Fruit fly (Drosophila melanogaster) whole organism, pupa: ENCODE measurements around the gene ECSIT.

Experiments used
- CG10348 ChIP-seq: fragments of 200-800 bp; sonication (Bioruptor generic); IDR thresholded peaks from 2 replicates; pipeline ENCODE4 v1.3.6; 2022; ENCODE audit warnings: missing biosample characterization, missing genetic modification characterization
- CG12605 ChIP-seq: fragments of 200-800 bp; sonication (Bioruptor generic); IDR thresholded peaks from 2 replicates; pipeline ENCODE4 v1.3.6; 2022; ENCODE audit warnings: missing biosample characterization, missing genetic modification characterization
- CG13204 ChIP-seq: fragments of 200-800 bp; sonication (Bioruptor generic); optimal IDR thresholded peaks from 2 replicates; lab custom pipeline; 2018; ENCODE audit warnings: missing biosample characterization, mild to moderate bottlenecking, missing genetic modification characterization, moderate library complexity
- CG14655 ChIP-seq: fragments of 200-800 bp; sonication (Bioruptor generic); optimal IDR thresholded peaks from 3 replicates; lab custom pipeline; 2017; ENCODE audit warnings: mild to moderate bottlenecking, missing biosample characterization, missing genetic modification reagents, missing genetic modification characterization
- CG15710 ChIP-seq: fragments of 200-800 bp; sonication (Bioruptor generic); optimal IDR thresholded peaks from 2 replicates; lab custom pipeline; 2018; ENCODE audit warnings: missing biosample characterization, mild to moderate bottlenecking, missing genetic modification characterization, moderate library complexity
- CG17806 ChIP-seq: fragments of 200-800 bp; sonication (Bioruptor generic); optimal IDR thresholded peaks from 2 replicates; lab custom pipeline; 2018; ENCODE audit warnings: missing biosample characterization, mild to moderate bottlenecking, missing genetic modification characterization, moderate library complexity
- CG32121 ChIP-seq: fragments of 200-800 bp; sonication (Bioruptor generic); IDR thresholded peaks from 2 replicates; pipeline ENCODE4 v1.3.6; 2022; ENCODE audit warnings: missing biosample characterization, missing genetic modification characterization
- CG34367 ChIP-seq: fragments of 200-800 bp; sonication (Bioruptor generic); optimal IDR thresholded peaks from 2 replicates; lab custom pipeline; 2018; ENCODE audit warnings: missing biosample characterization, mild to moderate bottlenecking, missing genetic modification characterization
- CG4496 ChIP-seq: fragments of 200-800 bp; sonication (Bioruptor generic); IDR thresholded peaks from 3 replicates; pipeline ENCODE4 v1.3.6; 2022; ENCODE audit warnings: missing biosample characterization, missing genetic modification characterization
- CG8159 ChIP-seq: fragments of 200-800 bp; sonication (Bioruptor generic); optimal IDR thresholded peaks from 3 replicates; lab custom pipeline; 2018; ENCODE audit warnings: missing biosample characterization, mild to moderate bottlenecking, missing genetic modification characterization, moderate library complexity
- CG8301 ChIP-seq: fragments of 200-800 bp; sonication (Bioruptor generic); optimal IDR thresholded peaks from 2 replicates; lab custom pipeline; 2018; ENCODE audit warnings: missing biosample characterization, mild to moderate bottlenecking, missing genetic modification characterization
- CG9948 ChIP-seq: fragments of 200-800 bp; sonication (Bioruptor generic); optimal IDR thresholded peaks from 2 replicates; lab custom pipeline; 2018; ENCODE audit warnings: missing biosample characterization, mild to moderate bottlenecking, missing genetic modification characterization, moderate library complexity
- D1 ChIP-seq: fragments of 200-800 bp; sonication (Bioruptor generic); optimal IDR thresholded peaks from 2 replicates; lab custom pipeline; 2018; ENCODE audit warnings: missing biosample characterization, mild to moderate bottlenecking, missing genetic modification characterization, moderate library complexity
- EcR ChIP-seq: fragments of 200-800 bp; sonication (Bioruptor generic); optimal IDR thresholded peaks from 3 replicates; lab custom pipeline; 2019; ENCODE audit warnings: missing biosample characterization, missing genetic modification characterization, mild to moderate bottlenecking, moderate library complexity, missing genetic modification reagents
- Ets98B ChIP-seq: fragments of 200-800 bp; sonication (Bioruptor generic); IDR thresholded peaks from 2 replicates; pipeline ENCODE4 v1.3.6; 2022; ENCODE audit warnings: missing biosample characterization, missing genetic modification characterization
- Pif1A ChIP-seq: fragments of 200-800 bp; sonication (Bioruptor generic); optimal IDR thresholded peaks from 3 replicates; lab custom pipeline; 2016; ENCODE audit warnings: missing biosample characterization, missing genetic modification characterization
- Pif1B ChIP-seq: fragments of 200-800 bp; sonication (Bioruptor generic); optimal IDR thresholded peaks from 3 replicates; lab custom pipeline; 2016; ENCODE audit warnings: missing biosample characterization, missing genetic modification characterization
- Snoo ChIP-seq: fragments of 200-800 bp; sonication (Bioruptor generic); optimal IDR thresholded peaks from 3 replicates; lab custom pipeline; 2017; ENCODE audit warnings: missing biosample characterization, mild to moderate bottlenecking, missing genetic modification characterization, inconsistent platforms
- fd96Ca ChIP-seq: fragments of 200-800 bp; sonication (Bioruptor generic); IDR thresholded peaks from 3 replicates; pipeline ENCODE4 v1.3.6; 2022; ENCODE audit warnings: missing biosample characterization, missing genetic modification characterization
- gl ChIP-seq: fragments of 200-800 bp; sonication (Bioruptor generic); optimal IDR thresholded peaks from 2 replicates; lab custom pipeline; 2018; ENCODE audit warnings: missing biosample characterization, mild to moderate bottlenecking, missing genetic modification characterization
- rn ChIP-seq: fragments of 200-800 bp; sonication (Bioruptor generic); IDR thresholded peaks from 2 replicates; pipeline ENCODE4 v1.3.6; 2022; ENCODE audit warnings: missing biosample characterization, missing genetic modification characterization

ECSIT gene

dm6 chr3R:5840870-5841269 lies 15.5 kb upstream of the ECSIT start, which contains the start of gene CG1213:
CG1213 (plus strand) TSS chr3R:5841170.
- TF ChIP-seq CG32121 (GFP tag; lab: Robert Waterston, UW): no peak

- TF ChIP-seq CG8301 (tag; lab: Kevin White, UChicago) (no peak), CG14655 (GFP tag; lab: Kevin White, UChicago) (no peak), CG15710 (tag; lab: Kevin White, UChicago) (no peak), fd96Ca (GFP tag; lab: Robert Waterston, UW) (no peak), EcR (GFP tag; lab: Kevin White, UChicago) (no peak), CG17806 (tag; lab: Kevin White, UChicago) (no peak), D1 (tag; lab: Kevin White, UChicago) (no peak), gl (tag; lab: Kevin White, UChicago) (no peak), CG34367 (tag; lab: Kevin White, UChicago) (no peak), CG8159 (tag; lab: Kevin White, UChicago) (no peak), CG10348 (GFP tag; lab: Robert Waterston, UW) (no peak), Pif1A (GFP tag; lab: Kevin White, UChicago) (no peak), CG9948 (tag; lab: Kevin White, UChicago) (no peak), rn (GFP tag; lab: Robert Waterston, UW) (no peak), CG4496 (GFP tag; lab: Robert Waterston, UW) (no peak), CG32121 (GFP tag; lab: Robert Waterston, UW) (no peak), Ets98B (no peak), Snoo (no peak), Pif1B (no peak), CG12605 (GFP tag; lab: Robert Waterston, UW) (no peak)
Measured at dm6 chr3R:5841290-5841689, 15.1 kb upstream of the ECSIT start.

DNA sequence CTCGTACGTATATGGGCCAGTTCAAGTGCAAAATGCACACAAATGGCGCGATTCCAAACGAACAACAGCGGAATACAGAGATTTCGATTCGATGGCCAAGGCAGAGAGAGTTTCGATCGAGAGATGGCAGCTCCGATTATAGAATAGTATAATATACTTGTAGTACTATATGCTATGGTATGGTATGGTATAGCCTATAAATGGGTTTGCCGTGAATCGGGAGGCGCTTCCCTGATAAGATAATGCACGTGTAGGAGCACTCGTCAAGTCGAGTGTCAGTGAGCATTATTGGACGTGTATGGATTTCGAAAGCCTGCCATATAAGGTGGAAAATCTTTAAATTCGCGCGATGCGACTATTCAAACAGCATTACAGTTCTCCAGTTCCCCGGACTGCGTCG lies 12.9 kb upstream of the ECSIT start:
- no peak for TF ChIP-seq CG4496 (GFP tag; lab: Robert Waterston, UW)
- no peak for TF ChIP-seq gl (tag; lab: Kevin White, UChicago)
- no peak for TF ChIP-seq Snoo
- no peak for TF ChIP-seq CG14655 (GFP tag; lab: Kevin White, UChicago)
- no peak for TF ChIP-seq CG13204 (GFP tag; lab: Kevin White, UChicago)
- TF ChIP-seq CG12605 (GFP tag; lab: Robert Waterston, UW): no peak
- TF ChIP-seq CG10348 (GFP tag; lab: Robert Waterston, UW): no peak

DNA sequence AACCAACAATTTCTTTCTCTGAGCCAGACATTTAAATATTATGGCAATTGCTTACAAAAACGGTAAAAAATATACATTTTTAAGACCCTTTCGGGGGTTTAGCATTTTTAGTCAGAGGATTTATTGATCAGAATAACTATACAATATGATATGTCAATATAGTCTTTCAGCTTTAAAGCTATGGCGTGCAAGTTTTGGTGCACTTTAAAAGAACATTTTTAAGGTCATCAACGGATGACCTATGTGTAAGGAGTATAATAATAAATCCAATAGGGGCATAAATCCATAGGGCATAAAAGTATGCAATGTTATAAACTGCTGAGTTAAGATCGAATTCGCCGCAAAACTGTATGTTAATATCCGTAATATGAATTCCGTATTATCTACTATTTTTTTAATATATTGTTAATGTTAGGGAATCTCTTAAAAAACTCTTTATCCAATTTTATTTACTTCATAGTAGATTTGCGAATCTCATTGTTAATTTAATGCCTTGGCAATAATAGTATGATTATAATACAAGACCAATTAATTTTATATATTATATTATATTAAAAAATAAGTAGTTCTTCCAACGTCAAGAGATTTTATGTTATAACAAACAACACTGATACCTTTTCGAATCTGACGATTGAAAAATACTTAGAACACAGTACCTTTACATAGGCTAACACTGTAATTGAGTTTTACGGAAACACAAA lies 9.7 kb upstream of the ECSIT start, which contains the start of gene CG14676:
TSS of gene CG14676 (plus strand) at position 651 of the 701 bp plus-strand sequence.
- TF ChIP-seq CG9948 (tag; lab: Kevin White, UChicago) (no peak), CG15710 (tag; lab: Kevin White, UChicago) (no peak), Snoo (no peak), Pif1A (GFP tag; lab: Kevin White, UChicago) (no peak), EcR (GFP tag; lab: Kevin White, UChicago) (no peak), CG32121 (GFP tag; lab: Robert Waterston, UW) (no peak), CG8159 (tag; lab: Kevin White, UChicago) (no peak), CG4496 (GFP tag; lab: Robert Waterston, UW) (no peak), CG14655 (GFP tag; lab: Kevin White, UChicago) (no peak), CG34367 (tag; lab: Kevin White, UChicago) (no peak), Ets98B (no peak), CG13204 (GFP tag; lab: Kevin White, UChicago) (no peak), Pif1B (no peak), CG8301 (tag; lab: Kevin White, UChicago) (no peak), CG12605 (GFP tag; lab: Robert Waterston, UW) (no peak), CG17806 (tag; lab: Kevin White, UChicago) (no peak), D1 (tag; lab: Kevin White, UChicago) (no peak), gl (tag; lab: Kevin White, UChicago) (no peak)

DNA sequence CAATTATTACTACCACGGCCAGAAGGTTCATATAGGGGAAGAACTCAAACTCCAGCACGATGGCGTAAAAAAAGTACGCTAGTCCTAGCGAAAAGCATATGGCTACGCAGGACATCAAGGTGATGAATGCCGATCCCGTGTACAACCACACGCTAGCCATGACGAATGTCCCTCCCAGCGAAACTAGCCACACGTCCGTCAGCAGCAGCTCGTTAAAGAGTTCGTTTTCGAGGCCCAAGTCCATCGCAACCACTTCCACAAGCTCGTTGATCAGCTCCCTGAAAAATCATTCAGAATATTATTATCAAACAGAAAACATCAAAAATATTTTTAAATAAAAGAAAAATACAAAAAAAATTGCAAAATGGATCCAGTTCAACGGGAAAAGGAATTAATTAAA lies 3.4 kb upstream of the ECSIT start, which contains the start of gene CG34287:
TSS of gene CG34287 (plus strand) at position 301 of the 400 bp plus-strand sequence.
- no peak for TF ChIP-seq fd96Ca (GFP tag; lab: Robert Waterston, UW)
- no peak for TF ChIP-seq rn (GFP tag; lab: Robert Waterston, UW)
- no peak for TF ChIP-seq CG12605 (GFP tag; lab: Robert Waterston, UW)
- no peak for TF ChIP-seq Pif1A (GFP tag; lab: Kevin White, UChicago)

dm6 chr3R:5860736-5861217 lies 4.4 kb downstream of the ECSIT start:
- no peak for TF ChIP-seq Pif1B
- TF ChIP-seq gl (tag; lab: Kevin White, UChicago): no peak
- TF ChIP-seq fd96Ca (GFP tag; lab: Robert Waterston, UW): no peak
- TF ChIP-seq CG32121 (GFP tag; lab: Robert Waterston, UW): no peak
- TF ChIP-seq CG13204 (GFP tag; lab: Kevin White, UChicago): no peak
- TF ChIP-seq D1 (tag; lab: Kevin White, UChicago): no peak
- no peak for TF ChIP-seq CG34367 (tag; lab: Kevin White, UChicago)
- TF ChIP-seq CG17806 (tag; lab: Kevin White, UChicago): no peak
- no peak for TF ChIP-seq Ets98B
- TF ChIP-seq Snoo: no peak
- no peak for TF ChIP-seq rn (GFP tag; lab: Robert Waterston, UW)
- no peak for TF ChIP-seq CG8159 (tag; lab: Kevin White, UChicago)
- no peak for TF ChIP-seq CG12605 (GFP tag; lab: Robert Waterston, UW)
- no peak for TF ChIP-seq Pif1A (GFP tag; lab: Kevin White, UChicago)
- TF ChIP-seq CG8301 (tag; lab: Kevin White, UChicago): no peak
- no peak for TF ChIP-seq CG9948 (tag; lab: Kevin White, UChicago)
- no peak for TF ChIP-seq EcR (GFP tag; lab: Kevin White, UChicago)
- TF ChIP-seq CG4496 (GFP tag; lab: Robert Waterston, UW): no peak
